Worm (Caenorhabditis elegans) whole organism, L3 larva: ENCODE data around the gene F20D6.12.
A peak's percentile ranks its signal among the peaks of the same experiment; 100 is the strongest.

Source experiments
- R02D3.7 ChIP-seq: fragments of 150-350 bp; optimal IDR thresholded peaks from 2 replicates; lab custom pipeline; 2014; ENCODE audit warnings: missing biosample characterization, missing genetic modification characterization
- ZK546.5 ChIP-seq: sonication (generic microtip); optimal IDR thresholded peaks from 2 replicates; lab custom pipeline; 2017; ENCODE audit warnings: missing biosample characterization, missing genetic modification characterization
- aly-2 ChIP-seq: fragments of 150-350 bp; optimal IDR thresholded peaks from 2 replicates; lab custom pipeline; 2014; ENCODE audit warnings: missing biosample characterization, missing genetic modification characterization
- ama-1 ChIP-seq: fragments of 150-350 bp; optimal IDR thresholded peaks from 2 replicates; lab custom pipeline; 2018
- ceh-16 ChIP-seq: sonication (generic microtip); optimal IDR thresholded peaks from 2 replicates; lab custom pipeline; 2017; ENCODE audit warnings: missing biosample characterization, missing genetic modification characterization
- ceh-82 ChIP-seq: fragments of 150-350 bp; optimal IDR thresholded peaks from 2 replicates; lab custom pipeline; 2014; ENCODE audit warnings: missing biosample characterization, missing genetic modification characterization
- ceh-9 ChIP-seq: sonication (generic microtip); optimal IDR thresholded peaks from 2 replicates; lab custom pipeline; 2018; ENCODE audit warnings: missing biosample characterization, missing genetic modification characterization
- egl-5 ChIP-seq: fragments of 150-350 bp; optimal IDR thresholded peaks from 2 replicates; lab custom pipeline; 2017; ENCODE audit warnings: missing biosample characterization, missing genetic modification reagents, missing genetic modification characterization, inconsistent platforms
- elt-1 ChIP-seq: fragments of 150-350 bp; optimal IDR thresholded peaks from 2 replicates; lab custom pipeline; 2014; ENCODE audit warnings: missing biosample characterization, missing genetic modification characterization
- elt-2 ChIP-seq: sonication (generic microtip); optimal IDR thresholded peaks from 2 replicates; lab custom pipeline; 2016; ENCODE audit warnings: missing genetic modification reagents, mild to moderate bottlenecking, missing genetic modification characterization, missing compliant biosample characterization
- elt-3 ChIP-seq, 3 experiments: fragments of 150-350 bp in 1 of 3; sonication (generic microtip) in 2 of 3; optimal IDR thresholded peaks; 2 replicates in 2 of 3; 4 replicates in 1 of 3; lab custom pipeline; 2014 to 2017; ENCODE audit warnings: missing biosample characterization in 3 of 3, missing genetic modification characterization in 3 of 3
- eor-1 ChIP-seq, 2 experiments: fragments of 150-350 bp; optimal IDR thresholded peaks; 2 replicates each; lab custom pipeline; 2014 to 2018; ENCODE audit warnings: missing biosample characterization in 2 of 2, missing genetic modification characterization in 2 of 2
- fkh-10 ChIP-seq: sonication (generic microtip); optimal IDR thresholded peaks from 2 replicates; lab custom pipeline; 2017; ENCODE audit warnings: missing biosample characterization, missing genetic modification reagents, missing genetic modification characterization
- fos-1 ChIP-seq: fragments of 150-350 bp; optimal IDR thresholded peaks from 2 replicates; lab custom pipeline; 2014; ENCODE audit warnings: missing biosample characterization, missing genetic modification characterization
- jun-1 ChIP-seq: fragments of 150-350 bp; optimal IDR thresholded peaks from 2 replicates; lab custom pipeline; 2014; ENCODE audit warnings: missing biosample characterization, missing genetic modification reagents, missing genetic modification characterization
- lin-15B ChIP-seq: fragments of 150-350 bp; optimal IDR thresholded peaks from 2 replicates; lab custom pipeline; 2014; ENCODE audit warnings: missing biosample characterization, missing genetic modification characterization
- lin-39 ChIP-seq: fragments of 150-350 bp; optimal IDR thresholded peaks from 2 replicates; lab custom pipeline; 2018; ENCODE audit warnings: missing biosample characterization, missing genetic modification reagents, missing genetic modification characterization
- lsy-12 ChIP-seq: sonication (generic microtip); optimal IDR thresholded peaks from 2 replicates; lab custom pipeline; 2016; ENCODE audit warnings: mild to moderate bottlenecking, missing genetic modification characterization, missing compliant biosample characterization
- mdl-1 ChIP-seq: fragments of 150-350 bp; optimal IDR thresholded peaks from 2 replicates; lab custom pipeline; 2014; ENCODE audit warnings: missing biosample characterization, missing genetic modification characterization
- mml-1 ChIP-seq: fragments of 150-350 bp; sonication (generic microtip); optimal IDR thresholded peaks from 3 replicates; lab custom pipeline; 2014; ENCODE audit warnings: missing biosample characterization, missing genetic modification characterization
- nfya-1 ChIP-seq: sonication (generic microtip); optimal IDR thresholded peaks from 2 replicates; lab custom pipeline; 2017; ENCODE audit warnings: missing genetic modification characterization, mild to moderate bottlenecking, missing compliant biosample characterization, antibody characterized with exemption, moderate library complexity; ENCODE audit not compliant: insufficient read depth
- nhr-12 ChIP-seq: fragments of 150-350 bp; optimal IDR thresholded peaks from 2 replicates; lab custom pipeline; 2014; ENCODE audit warnings: missing biosample characterization, missing genetic modification characterization
- nhr-23 ChIP-seq: fragments of 150-350 bp; optimal IDR thresholded peaks from 2 replicates; lab custom pipeline; 2014; ENCODE audit warnings: missing biosample characterization, missing genetic modification reagents, missing genetic modification characterization
- nhr-25 ChIP-seq: sonication (generic microtip); optimal IDR thresholded peaks from 2 replicates; lab custom pipeline; 2017; ENCODE audit warnings: missing biosample characterization, missing genetic modification characterization
- nhr-28 ChIP-seq: fragments of 150-350 bp; optimal IDR thresholded peaks from 2 replicates; lab custom pipeline; 2014; ENCODE audit warnings: missing biosample characterization, missing genetic modification characterization
- nhr-76 ChIP-seq: fragments of 150-350 bp; sonication (generic microtip); optimal IDR thresholded peaks from 5 replicates; lab custom pipeline; 2014; ENCODE audit warnings: missing biosample characterization, missing genetic modification characterization
- nhr-77 ChIP-seq: fragments of 150-350 bp; optimal IDR thresholded peaks from 2 replicates; lab custom pipeline; 2014; ENCODE audit warnings: missing biosample characterization, missing genetic modification characterization
- pha-4 ChIP-seq: fragments of 150-350 bp; optimal IDR thresholded peaks from 2 replicates; lab custom pipeline; 2014; ENCODE audit warnings: missing biosample characterization, missing genetic modification reagents, missing genetic modification characterization
- pqm-1 ChIP-seq: fragments of 150-350 bp; optimal IDR thresholded peaks from 2 replicates; lab custom pipeline; 2017; ENCODE audit warnings: missing biosample characterization, missing genetic modification characterization, inconsistent platforms
- snpc-4 ChIP-seq: fragments of 150-350 bp; optimal IDR thresholded peaks from 2 replicates; lab custom pipeline; 2014; ENCODE audit warnings: missing biosample characterization, missing genetic modification characterization
- tbx-2 ChIP-seq: sonication (generic microtip); optimal IDR thresholded peaks from 2 replicates; lab custom pipeline; 2016; ENCODE audit warnings: mild to moderate bottlenecking, missing genetic modification characterization, missing compliant biosample characterization
- zag-1 ChIP-seq: fragments of 150-350 bp; optimal IDR thresholded peaks from 2 replicates; lab custom pipeline; 2014; ENCODE audit warnings: missing biosample characterization, missing genetic modification characterization
- ztf-11 ChIP-seq: fragments of 150-350 bp; optimal IDR thresholded peaks from 2 replicates; lab custom pipeline; 2014; ENCODE audit warnings: missing biosample characterization, missing genetic modification characterization

Gene F20D6.12

ce11 chrV:8169150-8169549 lies 20.8 kb downstream of the F20D6.12 start:
- TF ChIP-seq elt-3 (tag; optimal IDR thresholded peaks at IDR 0.05; lab: Kevin White, UChicago) (no peak), fkh-10 (GFP tag; lab: Kevin White, UChicago) (no peak), nhr-76 (tag; lab: Kevin White, UChicago) (no peak), tbx-2 (no peak), lin-15B (tag; lab: Kevin White, UChicago) (no peak), R02D3.7 (no peak), fos-1 (tag; lab: Kevin White, UChicago) (no peak), egl-5 (tag; lab: Kevin White, UChicago) (no peak), nhr-12 (no peak), ZK546.5 (no peak), ceh-16 (no peak), aly-2 (tag; lab: Kevin White, UChicago) (no peak), elt-1 (tag; lab: Kevin White, UChicago) (no peak), ama-1 (lab: Kevin White, UChicago) (no peak), nfya-1 (tag; lab: Kevin White, UChicago) (no peak), lsy-12 (tag; lab: Kevin White, UChicago) (no peak), nhr-25 (no peak)

- TF ChIP-seq nhr-12, result no peak
- TF ChIP-seq nhr-28 (tag; lab: Kevin White, UChicago), result no peak
- TF ChIP-seq nhr-23 (tag; lab: Kevin White, UChicago), result no peak
- TF ChIP-seq ceh-16, result no peak
- TF ChIP-seq ceh-82 (tag; lab: Kevin White, UChicago), result no peak
- no peak for TF ChIP-seq lin-39 (tag; lab: Kevin White, UChicago)
- no peak for TF ChIP-seq elt-2 (tag; lab: Kevin White, UChicago)
- no peak for TF ChIP-seq ZK546.5
- TF ChIP-seq mdl-1 (tag; lab: Kevin White, UChicago), result no peak
- no peak for TF ChIP-seq ama-1 (lab: Kevin White, UChicago)
- TF ChIP-seq ztf-11, result no peak
- TF ChIP-seq mml-1 (tag; lab: Kevin White, UChicago), result no peak
- TF ChIP-seq nhr-77 (tag; lab: Kevin White, UChicago), result no peak
- no peak for TF ChIP-seq snpc-4 (tag; lab: Kevin White, UChicago)
- TF ChIP-seq lsy-12 (tag; lab: Kevin White, UChicago), result no peak
- TF ChIP-seq aly-2 (tag; lab: Kevin White, UChicago), result no peak
Observed at ce11 chrV:8168219-8168962, 21.5 kb downstream of the F20D6.12 start, which contains the start of gene F20D6.8. F20D6.8 (minus strand) TSS chrV:8168269.

ce11 chrV:8163199-8163598 lies 26.7 kb downstream of the F20D6.12 start:
- TF ChIP-seq ceh-16 (no peak), pha-4 (tag; lab: Kevin White, UChicago) (peak; percentile 7)

ce11 chrV:8161699-8162098 lies 28.2 kb downstream of the F20D6.12 start, which contains the start of gene F20D6.5:
F20D6.5 (plus strand) TSS chrV:8161957.
- TF ChIP-seq lin-15B (tag; lab: Kevin White, UChicago) (no peak), elt-2 (tag; lab: Kevin White, UChicago) (peak; percentile 61), pqm-1 (tag; lab: Kevin White, UChicago) (peak; percentile 83)

ce11 chrV:8159629-8160028 lies 30.3 kb downstream of the F20D6.12 start, which contains the start of gene F20D6.6:
F20D6.6 (plus strand) TSS chrV:8159929.
- no peak for TF ChIP-seq eor-1 (tag; optimal IDR thresholded peaks at IDR 0.05; lab: Kevin White, UChicago)
- no peak for TF ChIP-seq elt-3 (tag; optimal IDR thresholded peaks at IDR 0.05; lab: Kevin White, UChicago)
- TF ChIP-seq jun-1 (tag; lab: Kevin White, UChicago), result no peak
- TF ChIP-seq zag-1 (tag; lab: Kevin White, UChicago), result no peak
- no peak for TF ChIP-seq egl-5 (tag; lab: Kevin White, UChicago)
- no peak for TF ChIP-seq ceh-9
